Worm (Caenorhabditis elegans): Measurements from ENCODE around the gene F59B2.12.
"Not testable (repeated sequence)": the region's sequence is repeated elsewhere in the genome, so short reads cannot be mapped to it uniquely, and the experiment has no call there.

F59B2.12 gene

DNA sequence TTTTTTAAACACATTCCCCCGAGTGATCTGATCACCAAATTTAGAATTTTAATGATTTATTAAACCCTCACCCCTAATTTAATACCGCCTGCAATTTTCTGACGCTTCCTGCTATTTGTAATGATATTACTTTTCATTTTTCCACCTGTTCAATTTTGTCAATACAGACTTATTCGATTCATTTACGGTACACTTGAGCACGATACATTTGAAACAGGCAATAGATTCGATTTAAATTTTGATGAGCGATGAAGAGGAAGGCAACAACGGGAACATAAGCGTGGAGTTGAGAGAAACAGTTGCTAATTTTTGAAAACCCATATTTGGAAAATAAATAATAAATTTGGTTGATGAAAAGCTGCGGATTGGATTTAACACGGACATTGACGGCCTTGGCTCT is 12.7 kb upstream of the F59B2.12 start:
- TF ChIP-seq elt-2 (tag; optimal IDR thresholded peaks at IDR 0.05) (no peak), ceh-24 (tag; optimal IDR thresholded peaks at IDR 0.05) (no peak), ttx-3 (tag; optimal IDR thresholded peaks at IDR 0.05) (no peak), tbx-7 (tag; optimal IDR thresholded peaks at IDR 0.05) (no peak), pha-2 (tag; optimal IDR thresholded peaks at IDR 0.05) (no peak), fax-1 (tag; optimal IDR thresholded peaks at IDR 0.05) (no peak), fkh-6 (tag; optimal IDR thresholded peaks at IDR 0.05) (no peak), sox-4 (tag; optimal IDR thresholded peaks at IDR 0.05) (no peak), hlh-30 (tag; optimal IDR thresholded peaks at IDR 0.05; ENCODE audit: insufficient read depth) (no peak), Y22D7AL.16 (tag; optimal IDR thresholded peaks at IDR 0.05) (no peak), unc-86 (tag; optimal IDR thresholded peaks at IDR 0.05) (no peak), ceh-22 (tag; optimal IDR thresholded peaks at IDR 0.05) (no peak), pat-9 (tag; optimal IDR thresholded peaks at IDR 0.05) (no peak), ceh-48 (tag; optimal IDR thresholded peaks at IDR 0.05) (no peak), K09A11.1 (tag; optimal IDR thresholded peaks at IDR 0.05; ENCODE audit: insufficient read depth) (no peak), ama-1 (optimal IDR thresholded peaks at IDR 0.05) (no peak), ceh-31 (tag; optimal IDR thresholded peaks at IDR 0.05) (no peak), lin-11 (tag; optimal IDR thresholded peaks at IDR 0.05) (no peak)

DNA sequence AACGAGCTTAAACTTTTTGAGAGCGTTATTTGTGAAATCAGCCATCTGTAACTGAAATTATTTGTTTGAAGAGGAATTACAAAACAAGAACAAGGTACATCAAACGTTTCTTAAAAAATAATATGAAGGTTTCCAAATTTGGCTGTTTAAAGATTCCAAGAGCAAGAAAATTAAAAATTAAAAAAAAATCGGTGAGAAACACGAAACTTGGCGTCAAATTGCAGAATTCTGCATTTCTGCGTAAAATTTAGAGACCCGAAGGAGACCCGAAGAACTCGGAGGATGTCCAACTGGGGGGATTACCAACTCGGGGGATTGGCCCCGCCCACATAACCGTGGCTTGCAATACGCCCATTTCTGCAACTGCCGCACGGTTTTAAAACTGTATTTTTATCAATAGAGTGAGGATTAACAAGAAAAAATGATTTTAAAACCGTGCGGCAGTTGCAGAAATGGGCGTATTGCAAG is 11.5 kb upstream of the F59B2.12 start, which contains the start of gene rab-6.1:
rab-6.1 (minus strand) TSS at position 51 of the 468 bp plus-strand sequence.
- TF ChIP-seq madf-2 (tag; optimal IDR thresholded peaks at IDR 0.05); T23F11.4 (GFP tag; optimal IDR thresholded peaks at IDR 0.05); ttx-3 (tag; optimal IDR thresholded peaks at IDR 0.05): not testable (repeated sequence)

DNA sequence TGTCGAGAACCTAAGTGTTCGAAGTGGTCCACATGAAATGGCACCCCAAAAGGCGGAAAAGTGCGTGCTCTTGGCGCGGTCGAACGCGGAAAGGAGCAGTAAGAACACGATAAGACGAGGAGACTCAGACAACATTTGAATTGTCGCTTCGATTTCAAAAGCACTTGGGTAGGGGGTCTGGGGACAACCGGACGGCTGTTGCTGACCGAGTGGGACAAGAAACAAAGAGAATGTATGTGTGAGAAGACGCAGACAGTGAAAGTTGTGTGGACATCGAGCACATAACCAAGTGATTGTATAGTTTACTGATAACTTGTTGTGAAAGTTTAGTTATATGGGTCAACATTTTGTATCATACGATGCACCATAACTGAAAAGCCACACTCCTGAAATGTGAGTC is 10.2 kb upstream of the F59B2.12 start:
- no peak for TF ChIP-seq madf-2 (tag; optimal IDR thresholded peaks at IDR 0.05)
- no peak for TF ChIP-seq pag-3 (tag; optimal IDR thresholded peaks at IDR 0.05; ENCODE audit: borderline replicate concordance)
- no peak for TF ChIP-seq ceh-9 (tag; optimal IDR thresholded peaks at IDR 0.05)
- TF ChIP-seq elt-4 (tag; optimal IDR thresholded peaks at IDR 0.05) = no peak
- no peak for TF ChIP-seq ama-1 (optimal IDR thresholded peaks at IDR 0.05)
- TF ChIP-seq unc-55 (GFP tag; optimal IDR thresholded peaks at IDR 0.05) = peak; percentile 85
- TF ChIP-seq tbx-7 (tag; optimal IDR thresholded peaks at IDR 0.05) = no peak
- no peak for TF ChIP-seq C08G9.2 (tag; optimal IDR thresholded peaks at IDR 0.05)
- TF ChIP-seq ceh-48 (tag; optimal IDR thresholded peaks at IDR 0.05) = no peak
- TF ChIP-seq ceh-22 (tag; optimal IDR thresholded peaks at IDR 0.05) = no peak
- TF ChIP-seq lim-6 (tag; optimal IDR thresholded peaks at IDR 0.05) = no peak
- TF ChIP-seq Y22D7AL.16 (tag; optimal IDR thresholded peaks at IDR 0.05) = no peak
- TF ChIP-seq pros-1 (tag; optimal IDR thresholded peaks at IDR 0.05) = no peak
- TF ChIP-seq K09A11.1 (tag; optimal IDR thresholded peaks at IDR 0.05; ENCODE audit: insufficient read depth) = no peak
- no peak for TF ChIP-seq zip-5 (tag; optimal IDR thresholded peaks at IDR 0.05)
- TF ChIP-seq ceh-19 (GFP tag; optimal IDR thresholded peaks at IDR 0.05) = no peak
- no peak for TF ChIP-seq pqm-1 (tag; optimal IDR thresholded peaks at IDR 0.05)
- TF ChIP-seq gmeb-2 (tag; optimal IDR thresholded peaks at IDR 0.05) = no peak
- TF ChIP-seq unc-42 (tag; optimal IDR thresholded peaks at IDR 0.05) = no peak
- no peak for TF ChIP-seq ztf-16 (tag; optimal IDR thresholded peaks at IDR 0.05)
- no peak for TF ChIP-seq ttx-3 (tag; optimal IDR thresholded peaks at IDR 0.05)
- TF ChIP-seq pat-9 (tag; optimal IDR thresholded peaks at IDR 0.05) = no peak
- no peak for TF ChIP-seq C38D4.7 (GFP tag; optimal IDR thresholded peaks at IDR 0.05)
- TF ChIP-seq K02D7.2 (tag; optimal IDR thresholded peaks at IDR 0.05) = no peak
- no peak for TF ChIP-seq ceh-45 (GFP tag; IDR thresholded peaks at IDR 0.05)
- TF ChIP-seq hlh-15 (tag; optimal IDR thresholded peaks at IDR 0.05) = no peak
- no peak for TF ChIP-seq hlh-8 (tag; optimal IDR thresholded peaks at IDR 0.05)
- TF ChIP-seq hlh-6 (tag; optimal IDR thresholded peaks at IDR 0.05) = no peak
- no peak for TF ChIP-seq unc-86 (tag; optimal IDR thresholded peaks at IDR 0.05)
- no peak for TF ChIP-seq ceh-30 (tag; optimal IDR thresholded peaks at IDR 0.05)
- TF ChIP-seq nfya-1 (tag; optimal IDR thresholded peaks at IDR 0.05) = no peak
- TF ChIP-seq che-1 (tag; optimal IDR thresholded peaks at IDR 0.05) = no peak
- TF ChIP-seq dve-1 (tag; optimal IDR thresholded peaks at IDR 0.05) = peak; percentile 8
- TF ChIP-seq eyg-1 (tag; optimal IDR thresholded peaks at IDR 0.05) = no peak
- no peak for TF ChIP-seq fax-1 (tag; optimal IDR thresholded peaks at IDR 0.05)
- no peak for TF ChIP-seq ceh-24 (tag; optimal IDR thresholded peaks at IDR 0.05)
- no peak for TF ChIP-seq lin-11 (tag; optimal IDR thresholded peaks at IDR 0.05)
- TF ChIP-seq tbx-2 (tag; optimal IDR thresholded peaks at IDR 0.05) = peak; percentile 46
- no peak; the same call in 1 of the 2 replicates for TF ChIP-seq sox-2 (GFP tag; IDR thresholded peaks at IDR 0.05)
- TF ChIP-seq ets-4 (tag; optimal IDR thresholded peaks at IDR 0.05) = no peak
- TF ChIP-seq ref-2 (tag; optimal IDR thresholded peaks at IDR 0.05) = peak; percentile 15
